Worm (Caenorhabditis elegans): Measurements from ENCODE around the gene ZK792.7.

ZK792.7 gene

ce11 chrIV:11700100-11700499, 5.9 kb downstream of the ZK792.7 start (continued):
- TF ChIP-seq Y75B8A.6 (GFP tag; IDR thresholded peaks at IDR 0.05): no peak

ce11 chrIV:11700752-11701151, 6.5 kb downstream of the ZK792.7 start, which contains the start of gene dpy-20:
Gene dpy-20 (minus strand): TSS chrIV:11700852.
- no peak for TF ChIP-seq nhr-6 (tag; optimal IDR thresholded peaks at IDR 0.05)
- TF ChIP-seq lin-15B (tag; optimal IDR thresholded peaks at IDR 0.05): no peak
- no peak for TF ChIP-seq mdl-1 (tag; optimal IDR thresholded peaks at IDR 0.05)
- TF ChIP-seq sdz-12 (GFP tag; optimal IDR thresholded peaks at IDR 0.05): no peak
- no peak for TF ChIP-seq nhr-25 (tag; optimal IDR thresholded peaks at IDR 0.05; ENCODE audit: borderline replicate concordance, insufficient read depth)
- TF ChIP-seq Y75B8A.6 (GFP tag; IDR thresholded peaks at IDR 0.05): no peak
- no peak for TF ChIP-seq vab-7 (GFP tag; IDR thresholded peaks at IDR 0.05)
- no peak for TF ChIP-seq madf-9 (GFP tag; conservative IDR thresholded peaks at IDR 0.05)
- no peak for TF ChIP-seq daf-12 (tag; optimal IDR thresholded peaks at IDR 0.05)
- no peak for TF ChIP-seq nhr-10 (tag; optimal IDR thresholded peaks at IDR 0.05)
- no peak for TF ChIP-seq tra-1 (GFP tag; IDR thresholded peaks at IDR 0.05)
- no peak for TF ChIP-seq mxl-3 (GFP tag; optimal IDR thresholded peaks at IDR 0.05)

ce11 chrIV:11701878-11702277, 7.6 kb downstream of the ZK792.7 start:
- TF ChIP-seq daf-8 (GFP tag; IDR thresholded peaks at IDR 0.05) (no peak), nhr-102 (tag; optimal IDR thresholded peaks at IDR 0.05) (no peak), lin-13 (GFP tag; optimal IDR thresholded peaks at IDR 0.05) (no peak), daf-16 (GFP tag; optimal IDR thresholded peaks at IDR 0.05) (no peak), daf-16 (tag; optimal IDR thresholded peaks at IDR 0.05) (no peak), nhr-41 (GFP tag; IDR thresholded peaks at IDR 0.05) (no peak), attf-4 (tag; optimal IDR thresholded peaks at IDR 0.05) (no peak), hlh-30 (tag; optimal IDR thresholded peaks at IDR 0.05; ENCODE audit: insufficient read depth) (peak; percentile 19), unc-62 (GFP tag; optimal IDR thresholded peaks at IDR 0.05 in 1 of 2) (peak in 1 of 2 experiments; percentile 33), unc-62 (tag; optimal IDR thresholded peaks at IDR 0.05) (no peak), nhr-48 (tag; optimal IDR thresholded peaks at IDR 0.05) (peak; percentile 12), hlh-11 (tag; optimal IDR thresholded peaks at IDR 0.05) (peak; percentile 47), aha-1 (tag) (peak; percentile 79), vab-7 (GFP tag; IDR thresholded peaks at IDR 0.05) (no peak), unc-130 (GFP tag; optimal IDR thresholded peaks at IDR 0.05) (no peak), nhr-28 (tag; optimal IDR thresholded peaks at IDR 0.05) (peak; percentile 16), zfp-3 (GFP tag; conservative IDR thresholded peaks at IDR 0.05) (no peak)

ce11 chrIV:11703685-11704296, 9.5 kb downstream of the ZK792.7 start, which contains the start of the genes T22B3.3 and alg-3:
Gene T22B3.3 (minus strand): TSS chrIV:11703785.
Gene alg-3 (plus strand): TSS chrIV:11704246.
- no peak for TF ChIP-seq nhr-41 (GFP tag; IDR thresholded peaks at IDR 0.05)
- TF ChIP-seq lin-29 (GFP tag; IDR thresholded peaks at IDR 0.05): no peak

- TF ChIP-seq egl-43 (GFP tag; IDR thresholded peaks at IDR 0.05): no peak
- TF ChIP-seq daf-16 (GFP tag; optimal IDR thresholded peaks at IDR 0.05): peak in 1 of 2 experiments; percentile 22
- TF ChIP-seq daf-16 (tag; optimal IDR thresholded peaks at IDR 0.05): no peak
- no peak for TF ChIP-seq zfp-2 (tag; optimal IDR thresholded peaks at IDR 0.05)
- TF ChIP-seq pha-4 (GFP tag; IDR thresholded peaks at IDR 0.05): no peak
- no peak for TF ChIP-seq pha-4 (tag; optimal IDR thresholded peaks at IDR 0.05)
- no peak for TF ChIP-seq ctbp-1 (GFP tag; IDR thresholded peaks at IDR 0.05)
- no peak for TF ChIP-seq nhr-76 (tag; optimal IDR thresholded peaks at IDR 0.05)
- no peak for TF ChIP-seq F10B5.3 (tag; optimal IDR thresholded peaks at IDR 0.05)
- TF ChIP-seq jun-1 (tag; optimal IDR thresholded peaks at IDR 0.05): no peak
- no peak for TF ChIP-seq nhr-237 (tag; optimal IDR thresholded peaks at IDR 0.05)
- TF ChIP-seq hlh-11 (tag; optimal IDR thresholded peaks at IDR 0.05): peak; percentile 9
- TF ChIP-seq hmg-1.1 (GFP tag; IDR thresholded peaks at IDR 0.05): no peak
- TF ChIP-seq lin-13 (GFP tag; optimal IDR thresholded peaks at IDR 0.05): no peak
- no peak for TF ChIP-seq daf-19 (GFP tag; conservative IDR thresholded peaks at IDR 0.05)
- no peak for TF ChIP-seq fkh-10 (GFP tag; optimal IDR thresholded peaks at IDR 0.05)
- no peak for TF ChIP-seq Y75B8A.6 (GFP tag; IDR thresholded peaks at IDR 0.05)
- no peak for TF ChIP-seq attf-4 (tag; optimal IDR thresholded peaks at IDR 0.05)
- peak in 1 of 2 experiments; percentile 49 for TF ChIP-seq unc-62 (GFP tag; optimal IDR thresholded peaks at IDR 0.05 in 1 of 2)
- TF ChIP-seq unc-62 (tag; optimal IDR thresholded peaks at IDR 0.05): no peak
- TF ChIP-seq F37D6.2 (tag; optimal IDR thresholded peaks at IDR 0.05): no peak
- TF ChIP-seq madf-5 (GFP tag; IDR thresholded peaks at IDR 0.05): no peak
- no peak for TF ChIP-seq rbr-2 (tag; optimal IDR thresholded peaks at IDR 0.05)
Observed at ce11 chrIV:11710331-11710730, 16.1 kb downstream of the ZK792.7 start.
